Worm (Caenorhabditis elegans): Measurements from ENCODE around the gene clec-21.

The clec-21 gene

ce11 chrII:1595137-1595536 is 11.1 kb upstream of the clec-21 start, which contains the start of gene clec-20:
clec-20 (minus strand) TSS chrII:1595237.
- TF ChIP-seq sem-2 (GFP tag; optimal IDR thresholded peaks at IDR 0.05) (no peak), ham-2 (GFP tag; optimal IDR thresholded peaks at IDR 0.05) (no peak), pha-4 (tag; optimal IDR thresholded peaks at IDR 0.05) (no peak), ceh-43 (GFP tag; optimal IDR thresholded peaks at IDR 0.05) (no peak), nhr-237 (tag; optimal IDR thresholded peaks at IDR 0.05) (no peak), blmp-1 (tag; optimal IDR thresholded peaks at IDR 0.05) (no peak), mls-2 (tag; optimal IDR thresholded peaks at IDR 0.05) (no peak), mep-1 (tag; optimal IDR thresholded peaks at IDR 0.05) (no peak), bed-3 (GFP tag; optimal IDR thresholded peaks at IDR 0.05) (no peak), elt-1 (tag; optimal IDR thresholded peaks at IDR 0.05; ENCODE audit: borderline replicate concordance, insufficient read depth) (no peak), nhr-28 (tag; optimal IDR thresholded peaks at IDR 0.05) (no peak)

ce11 chrII:1589845-1590244 is 5.8 kb upstream of the clec-21 start, which contains the start of gene T07H3.7:
T07H3.7 (minus strand) TSS chrII:1589945.
- TF ChIP-seq nhr-12 (tag; optimal IDR thresholded peaks at IDR 0.05) (no peak), blmp-1 (tag; optimal IDR thresholded peaks at IDR 0.05) (no peak), elt-1 (tag; optimal IDR thresholded peaks at IDR 0.05; ENCODE audit: borderline replicate concordance, insufficient read depth) (no peak), elt-3 (tag; optimal IDR thresholded peaks at IDR 0.05) (no peak), ces-1 (GFP tag; optimal IDR thresholded peaks at IDR 0.05) (no peak), nhr-237 (tag; optimal IDR thresholded peaks at IDR 0.05) (no peak), sptf-1 (tag; optimal IDR thresholded peaks at IDR 0.05) (no peak), unc-120 (tag; optimal IDR thresholded peaks at IDR 0.05; ENCODE audit: poor library complexity, severe bottlenecking) (no peak), flh-1 (GFP tag; optimal IDR thresholded peaks at IDR 0.05) (no peak), ztf-11 (tag; optimal IDR thresholded peaks at IDR 0.05) (no peak), unc-39 (tag; optimal IDR thresholded peaks at IDR 0.05) (no peak), nhr-2 (tag; optimal IDR thresholded peaks at IDR 0.05) (no peak), hlh-1 (tag; optimal IDR thresholded peaks at IDR 0.05) (no peak), zip-8 (tag; optimal IDR thresholded peaks at IDR 0.05) (no peak), lsy-2 (tag; optimal IDR thresholded peaks at IDR 0.05) (no peak), lin-32 (GFP tag; optimal IDR thresholded peaks at IDR 0.05) (no peak), mep-1 (tag; optimal IDR thresholded peaks at IDR 0.05) (no peak), sem-2 (GFP tag; optimal IDR thresholded peaks at IDR 0.05) (no peak), nhr-28 (tag; optimal IDR thresholded peaks at IDR 0.05) (no peak)

ce11 chrII:1586305-1586704 is 2.3 kb upstream of the clec-21 start, which contains the start of gene T07H3.8:
T07H3.8 (plus strand) TSS chrII:1586605.
- TF ChIP-seq nhr-237 (tag; optimal IDR thresholded peaks at IDR 0.05) (no peak), bed-3 (GFP tag; optimal IDR thresholded peaks at IDR 0.05) (no peak), unc-62 (GFP tag; optimal IDR thresholded peaks at IDR 0.05) (no peak), nhr-28 (tag; optimal IDR thresholded peaks at IDR 0.05) (no peak), blmp-1 (tag; optimal IDR thresholded peaks at IDR 0.05) (no peak)

ce11 chrII:1579886-1580285 is 4.2 kb downstream of the clec-21 start, which contains the start of gene math-38:
math-38 (minus strand) TSS chrII:1579986.
- TF ChIP-seq ceh-83 (GFP tag; optimal IDR thresholded peaks at IDR 0.05) (no peak), tbx-8 (GFP tag; optimal IDR thresholded peaks at IDR 0.05) (no peak), flh-1 (GFP tag; optimal IDR thresholded peaks at IDR 0.05) (no peak)

ce11 chrII:1576772-1577171 is 7.3 kb downstream of the clec-21 start:
- TF ChIP-seq mep-1 (tag; optimal IDR thresholded peaks at IDR 0.05) (no peak), nhr-12 (tag; optimal IDR thresholded peaks at IDR 0.05) (no peak), bed-3 (GFP tag; optimal IDR thresholded peaks at IDR 0.05) (no peak), lsy-2 (tag; optimal IDR thresholded peaks at IDR 0.05) (no peak)

- TF ChIP-seq ceh-83 (GFP tag; optimal IDR thresholded peaks at IDR 0.05) (no peak), sptf-1 (tag; optimal IDR thresholded peaks at IDR 0.05) (no peak), ceh-43 (GFP tag; optimal IDR thresholded peaks at IDR 0.05) (no peak), nhr-28 (tag; optimal IDR thresholded peaks at IDR 0.05) (no peak), unc-39 (tag; optimal IDR thresholded peaks at IDR 0.05) (no peak), nhr-237 (tag; optimal IDR thresholded peaks at IDR 0.05) (no peak), pha-4 (tag; optimal IDR thresholded peaks at IDR 0.05) (no peak), sem-2 (GFP tag; optimal IDR thresholded peaks at IDR 0.05) (no peak), nhr-2 (tag; optimal IDR thresholded peaks at IDR 0.05) (no peak), ceh-39 (tag; optimal IDR thresholded peaks at IDR 0.05) (no peak), hlh-1 (tag; optimal IDR thresholded peaks at IDR 0.05) (no peak), unc-120 (tag; optimal IDR thresholded peaks at IDR 0.05; ENCODE audit: poor library complexity, severe bottlenecking) (no peak), zip-8 (tag; optimal IDR thresholded peaks at IDR 0.05) (no peak), lsy-2 (tag; optimal IDR thresholded peaks at IDR 0.05) (no peak), ces-1 (GFP tag; optimal IDR thresholded peaks at IDR 0.05) (no peak), cnd-1 (tag; optimal IDR thresholded peaks at IDR 0.05) (no peak), bed-3 (GFP tag; optimal IDR thresholded peaks at IDR 0.05) (no peak), mls-2 (tag; optimal IDR thresholded peaks at IDR 0.05) (no peak), nhr-12 (tag; optimal IDR thresholded peaks at IDR 0.05) (no peak), mep-1 (tag; optimal IDR thresholded peaks at IDR 0.05) (no peak)
Measured at ce11 chrII:1576030-1576429, 8.0 kb downstream of the clec-21 start, which contains the start of gene K05F6.10. K05F6.10 (minus strand) TSS chrII:1576130.
